Worm (Caenorhabditis elegans) whole organism, L3 larva: Measurements from ENCODE around the gene B0457.6.

Experiments used
- aly-2 ChIP-seq: fragments of 150-350 bp; optimal IDR thresholded peaks from 2 replicates; lab custom pipeline; 2014; ENCODE audit warnings: missing biosample characterization, missing genetic modification characterization
- egl-27 ChIP-seq: sonication (generic microtip); optimal IDR thresholded peaks from 4 replicates; lab custom pipeline; 2017; ENCODE audit warnings: missing biosample characterization, missing genetic modification reagents, missing genetic modification characterization
- fkh-10 ChIP-seq: sonication (generic microtip); optimal IDR thresholded peaks from 2 replicates; lab custom pipeline; 2017; ENCODE audit warnings: missing biosample characterization, missing genetic modification reagents, missing genetic modification characterization
- fos-1 ChIP-seq: fragments of 150-350 bp; optimal IDR thresholded peaks from 2 replicates; lab custom pipeline; 2014; ENCODE audit warnings: missing biosample characterization, missing genetic modification characterization
- lin-15B ChIP-seq: fragments of 150-350 bp; optimal IDR thresholded peaks from 2 replicates; lab custom pipeline; 2014; ENCODE audit warnings: missing biosample characterization, missing genetic modification characterization
- lin-39 ChIP-seq: fragments of 150-350 bp; optimal IDR thresholded peaks from 2 replicates; lab custom pipeline; 2018; ENCODE audit warnings: missing biosample characterization, missing genetic modification reagents, missing genetic modification characterization
- mdl-1 ChIP-seq: fragments of 150-350 bp; optimal IDR thresholded peaks from 2 replicates; lab custom pipeline; 2014; ENCODE audit warnings: missing biosample characterization, missing genetic modification characterization
- nhr-11 ChIP-seq: fragments of 150-350 bp; optimal IDR thresholded peaks from 2 replicates; lab custom pipeline; 2014; ENCODE audit warnings: missing biosample characterization, missing genetic modification characterization
- nhr-237 ChIP-seq: fragments of 150-350 bp; optimal IDR thresholded peaks from 2 replicates; lab custom pipeline; 2014; ENCODE audit warnings: missing biosample characterization, missing genetic modification characterization
- unc-39 ChIP-seq: sonication (generic microtip); optimal IDR thresholded peaks from 4 replicates; lab custom pipeline; 2017; ENCODE audit warnings: missing biosample characterization, missing genetic modification characterization
- zag-1 ChIP-seq: fragments of 150-350 bp; optimal IDR thresholded peaks from 2 replicates; lab custom pipeline; 2014; ENCODE audit warnings: missing biosample characterization, missing genetic modification characterization

DNA sequence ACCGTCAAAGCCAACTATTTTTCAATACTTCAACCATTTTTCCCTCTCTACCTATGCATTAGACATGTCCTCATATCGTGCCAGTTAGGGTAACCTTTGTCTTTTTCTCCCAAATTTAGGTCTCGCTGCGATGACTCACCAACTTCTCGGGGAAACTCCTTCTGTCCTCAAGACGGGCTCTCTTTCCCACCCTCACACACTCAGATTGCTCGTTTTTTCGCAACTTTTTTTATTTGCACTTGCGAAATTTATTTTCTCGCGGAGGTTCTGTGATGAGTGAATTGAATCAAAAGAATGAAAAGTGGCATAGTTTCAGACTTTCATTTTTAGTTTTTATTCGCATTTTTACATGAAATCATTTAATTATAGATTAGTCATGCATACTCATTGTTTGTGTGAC is 1.9 kb upstream of the B0457.6 start:
- TF ChIP-seq lin-15B (tag; lab: Kevin White, UChicago) (no peak), unc-39 (no peak), mdl-1 (tag; lab: Kevin White, UChicago) (no peak), fos-1 (tag; lab: Kevin White, UChicago) (no peak), lin-39 (tag; lab: Kevin White, UChicago) (no peak), nhr-237 (tag; lab: Kevin White, UChicago) (no peak), fkh-10 (no peak), zag-1 (tag; lab: Kevin White, UChicago) (no peak), egl-27 (tag; lab: Kevin White, UChicago) (no peak), nhr-11 (tag; lab: Kevin White, UChicago) (no peak), aly-2 (tag; lab: Kevin White, UChicago) (no peak)
